Fruit fly (Drosophila melanogaster): ENCODE results near the gene SPE.

SPE gene

DNA sequence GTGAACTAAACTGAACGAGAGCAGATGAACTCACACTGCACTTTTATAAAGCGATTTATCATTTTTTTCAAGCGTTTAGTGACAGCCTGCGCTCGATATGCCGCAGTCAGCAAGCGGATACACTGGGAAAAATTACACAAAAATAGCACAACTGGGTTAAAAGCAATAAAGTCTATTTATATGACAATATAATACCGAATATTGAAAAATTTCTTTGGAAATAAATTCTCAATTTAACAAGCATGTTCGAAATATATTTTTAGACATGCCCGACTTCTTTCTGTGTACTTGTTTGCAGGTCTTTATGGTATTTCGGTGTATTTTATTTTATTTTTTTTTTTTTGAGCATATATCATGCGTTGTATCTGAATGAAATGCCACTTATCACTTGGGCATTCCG lies 27.8 kb downstream of the SPE start (continued):
- peak; percentile 81 for TF ChIP-seq dmrt99B (tag; optimal IDR thresholded peaks at IDR 0.05)
- peak; percentile 2 for TF ChIP-seq CG12299 (tag; optimal IDR thresholded peaks at IDR 0.05)
- TF ChIP-seq CG10209 (GFP tag; optimal IDR thresholded peaks at IDR 0.05) = peak; percentile 57
- TF ChIP-seq tap (tag; optimal IDR thresholded peaks at IDR 0.05) = no peak
- no peak for TF ChIP-seq crp (GFP tag; optimal IDR thresholded peaks at IDR 0.05)
- peak; percentile 47; the same call in 1 of the 2 replicates for TF ChIP-seq CG11696 (GFP tag; IDR thresholded peaks at IDR 0.05)
- peak; percentile 34 for TF ChIP-seq CG18599 (GFP tag; optimal IDR thresholded peaks at IDR 0.05)
- TF ChIP-seq grau (tag; optimal IDR thresholded peaks at IDR 0.05) = peak; percentile 68
- TF ChIP-seq CG17912 (GFP tag; optimal IDR thresholded peaks at IDR 0.05) = no peak
- TF ChIP-seq Mes4 (GFP tag; optimal IDR thresholded peaks at IDR 0.05) = peak; percentile 43
- peak; percentile 1 for TF ChIP-seq run (tag; optimal IDR thresholded peaks at IDR 0.05)
- peak; percentile 28; the same call in 1 of the 2 replicates for TF ChIP-seq CG4360 (GFP tag; IDR thresholded peaks at IDR 0.05)
- no peak for TF ChIP-seq pfk (GFP tag; optimal IDR thresholded peaks at IDR 0.05)
- TF ChIP-seq sima (GFP tag; optimal IDR thresholded peaks at IDR 0.05) = no peak
- TF ChIP-seq CG17568 (GFP tag; optimal IDR thresholded peaks at IDR 0.05) = peak; percentile 42
- TF ChIP-seq corto (GFP tag; optimal IDR thresholded peaks at IDR 0.05) = peak; percentile 36
- TF ChIP-seq ewg (GFP tag; optimal IDR thresholded peaks at IDR 0.05) = peak; percentile 36
- peak; percentile 54 for TF ChIP-seq Oaz (GFP tag; IDR thresholded peaks at IDR 0.05)
- TF ChIP-seq stc (GFP tag; IDR thresholded peaks at IDR 0.05) = peak; percentile 24; the same call in 1 of the 2 replicates
- TF ChIP-seq sisA (GFP tag; IDR thresholded peaks at IDR 0.05) = peak; percentile 62
- no peak for TF ChIP-seq pros (GFP tag; optimal IDR thresholded peaks at IDR 0.05)
- TF ChIP-seq CG9437 (GFP tag; optimal IDR thresholded peaks at IDR 0.05) = peak; percentile 22
- no peak for TF ChIP-seq Stat92E (GFP tag; optimal IDR thresholded peaks at IDR 0.05)
- peak; percentile 28 for TF ChIP-seq kay (GFP tag; optimal IDR thresholded peaks at IDR 0.05)
- TF ChIP-seq CG43689 (GFP tag; IDR thresholded peaks at IDR 0.05) = peak; percentile 27; the same call in 1 of the 2 replicates
- peak; percentile 34 for TF ChIP-seq CG7271 (tag; optimal IDR thresholded peaks at IDR 0.05)
- peak; percentile 65 for TF ChIP-seq Ptx1 (GFP tag; IDR thresholded peaks at IDR 0.05)
- TF ChIP-seq CG10366 (GFP tag; IDR thresholded peaks at IDR 0.05) = peak; percentile 58
- peak; percentile 58 for TF ChIP-seq CG17385 (GFP tag; optimal IDR thresholded peaks at IDR 0.05)
- peak; percentile 11 for TF ChIP-seq pb (GFP tag; optimal IDR thresholded peaks at IDR 0.05)
- peak; percentile 8 for TF ChIP-seq CG17802 (tag; optimal IDR thresholded peaks at IDR 0.05)
- 0 out of 3 replicates have a peak, but pooled peaks have one; percentile 12 for TF ChIP-seq jigr1 (GFP tag; IDR thresholded peaks at IDR 0.05)
- TF ChIP-seq Dad (GFP tag; optimal IDR thresholded peaks at IDR 0.05) = peak; percentile 51
- no peak for TF ChIP-seq lov (optimal IDR thresholded peaks at IDR 0.05)
- peak; percentile 69; the same call in 1 of the 3 replicates for TF ChIP-seq lov (GFP tag; IDR thresholded peaks at IDR 0.05)
- peak; percentile 39; the same call in 1 of the 3 replicates for TF ChIP-seq CG11695 (GFP tag; IDR thresholded peaks at IDR 0.05)
- no peak for TF ChIP-seq CG10274 (GFP tag; optimal IDR thresholded peaks at IDR 0.05)
- no peak for TF ChIP-seq ato (GFP tag; IDR thresholded peaks at IDR 0.05; ENCODE audit: partially characterized antibody)
- peak; percentile 55 for TF ChIP-seq CG2875 (GFP tag; optimal IDR thresholded peaks at IDR 0.05)
- TF ChIP-seq Chrac-16 (GFP tag; optimal IDR thresholded peaks at IDR 0.05) = peak; percentile 63
- peak; percentile 63 for TF ChIP-seq CG7839 (tag; optimal IDR thresholded peaks at IDR 0.05)
- TF ChIP-seq CG12155 (GFP tag; optimal IDR thresholded peaks at IDR 0.05) = peak; percentile 50
- peak; percentile 9 for TF ChIP-seq CG15011 (GFP tag; optimal IDR thresholded peaks at IDR 0.05)
- TF ChIP-seq Hr3 (GFP tag; optimal IDR thresholded peaks at IDR 0.05) = peak; percentile 66
- TF ChIP-seq cad (GFP tag; optimal IDR thresholded peaks at IDR 0.05) = no peak
- TF ChIP-seq CG14965 (GFP tag; optimal IDR thresholded peaks at IDR 0.05; ENCODE audit: borderline replicate concordance) = no peak
- TF ChIP-seq CG4854 (GFP tag; optimal IDR thresholded peaks at IDR 0.05) = no peak
- TF ChIP-seq trh (GFP tag; optimal IDR thresholded peaks at IDR 0.05) = no peak
- no peak for TF ChIP-seq Dp (GFP tag; optimal IDR thresholded peaks at IDR 0.05)
- peak; percentile 64 for TF ChIP-seq lab (GFP tag; optimal IDR thresholded peaks at IDR 0.05)
